Worm (Caenorhabditis elegans) whole organism, midembryonic: Measurements from ENCODE around the gene F57G12.1.

Experiments used
- T22C8.4 ChIP-seq: fragments of 200-800 bp; sonication (Bioruptor generic); IDR thresholded peaks from 2 replicates; pipeline ENCODE4 v1.3.6; 2022; ENCODE audit warnings: missing genetic modification characterization, missing compliant biosample characterization
- cog-1 ChIP-seq: sonication (generic microtip); optimal IDR thresholded peaks from 2 replicates; lab custom pipeline; 2016; ENCODE audit warnings: missing genetic modification characterization, missing compliant biosample characterization
- flt-1 ChIP-seq: fragments of 200-800 bp; sonication (Bioruptor generic); IDR thresholded peaks from 2 replicates; pipeline ENCODE4 v1.3.6; 2022; ENCODE audit warnings: missing genetic modification characterization, missing compliant biosample characterization
- klf-2 ChIP-seq: fragments of 200-800 bp; sonication (Bioruptor generic); conservative IDR thresholded peaks from 2 replicates; pipeline ENCODE4 v1.3.6; 2022; ENCODE audit warnings: missing genetic modification reagents, missing genetic modification characterization, missing compliant biosample characterization
- med-1 ChIP-seq: sonication (generic microtip); optimal IDR thresholded peaks from 2 replicates; lab custom pipeline; 2017; ENCODE audit warnings: missing genetic modification characterization, mild to moderate bottlenecking, missing compliant biosample characterization, antibody characterized with exemption, missing genetic modification reagents; ENCODE audit not compliant: insufficient read depth
- ref-1 ChIP-seq: fragments of 200-800 bp; sonication (Bioruptor generic); conservative IDR thresholded peaks from 2 replicates; pipeline ENCODE4 v1.3.6; 2022; ENCODE audit warnings: missing genetic modification reagents, missing genetic modification characterization, missing compliant biosample characterization
- tab-1 ChIP-seq: fragments of 200-800 bp; sonication (Bioruptor generic); IDR thresholded peaks from 2 replicates; pipeline ENCODE4 v1.3.6; 2022; ENCODE audit warnings: missing genetic modification characterization, missing compliant biosample characterization
- ztf-23 ChIP-seq: fragments of 200-800 bp; sonication (Bioruptor generic); IDR thresholded peaks from 2 replicates; pipeline ENCODE4 v1.3.6; 2022; ENCODE audit warnings: missing genetic modification reagents, missing genetic modification characterization, missing compliant biosample characterization
- ztf-29 ChIP-seq: fragments of 200-800 bp; sonication (Bioruptor generic); IDR thresholded peaks from 2 replicates; pipeline ENCODE4 v1.3.6; 2022; ENCODE audit warnings: missing genetic modification reagents, missing genetic modification characterization, missing compliant biosample characterization

F57G12.1 gene

DNA sequence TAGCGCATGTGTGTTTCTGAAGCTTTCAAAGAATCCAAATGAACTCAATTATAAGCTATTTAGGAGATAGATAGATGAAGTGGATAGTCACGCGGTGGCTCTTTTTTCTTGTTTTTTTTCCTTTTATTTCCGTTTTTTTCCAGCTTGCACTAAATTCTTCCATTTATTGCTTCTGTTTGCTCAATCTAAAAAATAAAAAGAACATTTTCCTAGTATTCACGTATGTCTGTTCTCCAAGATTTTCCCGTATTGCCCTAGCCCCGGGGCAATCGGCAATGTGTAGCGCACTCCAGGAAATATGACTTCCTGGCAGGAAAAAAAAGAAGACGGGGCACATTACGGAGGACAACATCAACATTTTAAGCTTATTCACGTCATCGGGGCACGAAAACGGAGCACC is 30.4 kb upstream of the F57G12.1 start:
- no peak for TF ChIP-seq klf-2 (GFP tag; lab: Robert Waterston, UW)
- no peak for TF ChIP-seq cog-1 (tag; lab: Kevin White, UChicago)
- TF ChIP-seq tab-1 (GFP tag; lab: Robert Waterston, UW): no peak
- no peak for TF ChIP-seq flt-1
- TF ChIP-seq med-1 (GFP tag; lab: Kevin White, UChicago): no peak
- TF ChIP-seq ztf-23 (GFP tag; lab: Robert Waterston, UW): no peak
- no peak for TF ChIP-seq T22C8.4
- TF ChIP-seq ztf-29: no peak
- TF ChIP-seq ref-1 (GFP tag; lab: Robert Waterston, UW): no peak

DNA sequence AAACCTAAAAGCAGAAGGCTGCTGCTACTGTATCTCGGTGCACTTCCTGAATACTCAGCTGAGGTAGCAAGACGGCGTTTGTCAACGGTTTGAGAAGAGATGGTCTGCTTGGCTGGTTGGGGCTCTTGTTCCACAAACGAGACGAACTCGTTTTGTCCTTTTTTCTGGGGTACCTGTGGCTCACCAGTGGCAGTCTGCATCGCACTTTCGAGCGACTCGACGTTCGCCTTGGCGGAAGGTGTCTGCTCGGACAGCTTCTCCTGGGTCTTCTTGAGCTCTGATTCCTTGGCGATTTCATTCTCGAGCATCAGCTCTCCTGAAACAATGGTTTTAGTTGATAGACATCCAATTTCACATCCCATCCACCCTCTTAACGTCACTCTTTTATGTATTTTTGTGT is 30.0 kb upstream of the F57G12.1 start:
- TF ChIP-seq cog-1 (tag; lab: Kevin White, UChicago) (no peak), med-1 (GFP tag; lab: Kevin White, UChicago) (no peak), klf-2 (GFP tag; lab: Robert Waterston, UW) (no peak), ref-1 (GFP tag; lab: Robert Waterston, UW) (no peak), T22C8.4 (no peak)

DNA sequence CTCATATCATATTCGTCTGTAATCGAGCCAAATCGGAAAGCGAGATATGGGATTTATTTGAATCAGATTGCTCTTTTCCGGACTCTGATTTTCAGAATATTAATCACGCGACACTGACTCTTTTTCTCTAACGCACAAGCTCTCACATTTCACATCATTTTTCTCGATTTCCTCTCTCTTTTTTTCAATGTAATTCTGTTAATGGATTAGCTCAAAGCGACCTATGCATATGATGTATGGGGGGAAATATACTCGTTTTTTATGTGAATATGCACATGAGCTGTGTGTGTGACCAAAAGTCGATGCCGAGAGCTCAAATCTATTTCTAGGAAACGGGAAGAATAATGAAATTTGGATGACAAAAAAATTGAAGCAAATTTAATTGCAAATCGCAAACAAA is 29.1 kb upstream of the F57G12.1 start:
- TF ChIP-seq cog-1 (tag; lab: Kevin White, UChicago): no peak
- TF ChIP-seq flt-1: no peak

DNA sequence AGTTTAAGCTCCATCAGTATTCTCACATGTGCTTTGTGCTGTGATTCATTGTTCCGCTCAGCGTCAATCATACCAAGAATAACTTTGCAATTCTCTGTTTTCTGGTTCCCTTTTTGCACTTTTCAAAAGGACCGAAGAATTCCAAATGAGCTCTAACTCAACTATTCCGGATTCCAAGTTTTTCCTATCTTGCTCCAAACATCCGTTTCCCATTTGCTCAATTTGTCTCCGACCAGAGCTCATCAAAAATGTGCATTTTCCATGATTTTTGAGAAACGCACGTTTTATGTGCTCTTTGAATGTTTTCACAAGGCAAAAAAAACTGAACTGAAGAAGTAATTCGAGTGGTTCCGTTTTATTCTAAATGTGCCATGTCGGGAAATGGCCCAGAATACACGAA is 26.8 kb upstream of the F57G12.1 start:
- TF ChIP-seq ref-1 (GFP tag; lab: Robert Waterston, UW) (no peak), ztf-29 (no peak), klf-2 (GFP tag; lab: Robert Waterston, UW) (no peak), tab-1 (GFP tag; lab: Robert Waterston, UW) (no peak), med-1 (GFP tag; lab: Kevin White, UChicago) (no peak), cog-1 (tag; lab: Kevin White, UChicago) (no peak), flt-1 (no peak), ztf-23 (GFP tag; lab: Robert Waterston, UW) (no peak), T22C8.4 (no peak)

DNA sequence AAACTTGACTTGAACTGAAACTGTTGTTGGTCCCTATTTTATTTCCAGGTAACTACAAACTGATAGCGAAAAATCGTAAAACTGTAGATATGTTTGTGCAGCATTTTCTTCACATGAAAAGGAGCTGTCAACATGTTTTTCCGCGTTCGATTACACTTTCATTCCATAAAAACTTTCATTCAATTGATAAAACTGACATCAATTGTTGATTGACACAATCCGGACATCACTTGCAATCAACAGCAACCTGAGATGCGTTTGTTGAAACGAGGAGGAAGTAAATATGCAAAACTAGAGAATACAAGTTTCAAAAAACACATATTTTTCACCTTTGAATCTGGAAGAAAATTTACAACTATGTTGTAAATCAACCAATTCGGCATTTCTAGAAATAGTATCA is 25.9 kb upstream of the F57G12.1 start:
- no peak for TF ChIP-seq ref-1 (GFP tag; lab: Robert Waterston, UW)
- no peak for TF ChIP-seq ztf-23 (GFP tag; lab: Robert Waterston, UW)
- no peak for TF ChIP-seq flt-1
- no peak for TF ChIP-seq klf-2 (GFP tag; lab: Robert Waterston, UW)
- TF ChIP-seq cog-1 (tag; lab: Kevin White, UChicago): no peak
- no peak for TF ChIP-seq T22C8.4
- TF ChIP-seq tab-1 (GFP tag; lab: Robert Waterston, UW): no peak
- TF ChIP-seq ztf-29: no peak
- TF ChIP-seq med-1 (GFP tag; lab: Kevin White, UChicago): no peak

DNA sequence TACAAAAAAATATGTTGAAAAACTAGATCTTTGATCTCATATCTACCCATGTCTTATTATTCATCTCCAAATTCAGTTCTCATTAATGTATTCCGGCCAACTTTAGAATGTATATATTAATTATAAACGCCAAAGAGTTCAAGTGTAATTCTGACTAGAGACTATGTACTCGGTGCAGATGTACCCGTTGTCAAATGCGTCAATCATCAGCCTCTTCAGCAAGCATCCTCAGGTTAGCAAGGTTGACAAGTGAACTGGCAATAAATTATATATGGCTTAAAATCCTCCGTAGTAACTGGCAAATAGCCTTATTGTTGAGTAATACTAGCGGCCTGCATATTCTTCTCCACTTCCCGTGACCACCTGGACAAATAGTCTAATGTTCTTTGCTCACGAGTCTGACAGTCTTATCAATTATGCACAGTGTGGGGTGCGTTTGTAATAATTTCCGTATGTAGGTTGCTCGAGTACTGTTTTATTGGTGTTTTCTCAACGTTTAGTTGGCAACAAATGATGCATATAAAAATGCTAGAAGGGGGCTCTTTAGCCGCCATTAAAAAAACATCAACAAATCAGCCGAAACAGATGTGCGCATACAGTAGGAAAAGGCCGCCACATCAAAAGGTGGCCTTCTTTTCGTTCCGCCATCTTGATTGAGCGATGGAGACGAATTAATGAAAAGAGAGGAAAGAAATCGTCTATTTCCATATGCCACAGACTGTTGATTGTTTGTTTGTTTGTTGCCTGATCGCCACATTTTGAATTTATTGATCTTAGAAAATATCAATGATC is 17.0 kb upstream of the F57G12.1 start:
- TF ChIP-seq klf-2 (GFP tag; lab: Robert Waterston, UW): no peak
- no peak for TF ChIP-seq tab-1 (GFP tag; lab: Robert Waterston, UW)
- no peak for TF ChIP-seq ztf-23 (GFP tag; lab: Robert Waterston, UW)
- no peak for TF ChIP-seq T22C8.4
- TF ChIP-seq flt-1: no peak
- no peak for TF ChIP-seq cog-1 (tag; lab: Kevin White, UChicago)
- no peak for TF ChIP-seq ref-1 (GFP tag; lab: Robert Waterston, UW)
- no peak for TF ChIP-seq ztf-29
- no peak for TF ChIP-seq med-1 (GFP tag; lab: Kevin White, UChicago)

DNA sequence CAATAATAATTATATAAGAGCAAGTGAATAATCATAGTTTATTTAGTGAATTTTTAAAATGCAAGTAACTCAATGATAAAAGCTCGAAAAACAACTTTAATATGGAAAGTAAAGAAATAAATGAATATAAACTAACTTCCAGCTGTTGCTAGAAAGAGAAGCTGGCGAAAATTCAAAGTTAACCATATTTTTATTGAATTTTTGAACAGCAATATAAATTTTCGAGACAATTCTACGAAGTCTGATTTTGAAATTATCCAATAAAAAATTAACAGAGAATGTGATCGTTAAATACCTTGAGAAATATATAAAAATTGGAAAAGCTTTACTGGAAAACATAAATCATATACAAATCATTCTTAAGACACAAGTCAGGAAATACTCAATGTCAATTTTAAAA is 15.1 kb upstream of the F57G12.1 start:
- no peak for TF ChIP-seq klf-2 (GFP tag; lab: Robert Waterston, UW)
- no peak for TF ChIP-seq T22C8.4
- TF ChIP-seq tab-1 (GFP tag; lab: Robert Waterston, UW): no peak
- no peak for TF ChIP-seq ztf-23 (GFP tag; lab: Robert Waterston, UW)
- TF ChIP-seq ref-1 (GFP tag; lab: Robert Waterston, UW): no peak
- TF ChIP-seq cog-1 (tag; lab: Kevin White, UChicago): no peak
- no peak for TF ChIP-seq med-1 (GFP tag; lab: Kevin White, UChicago)
- no peak for TF ChIP-seq ztf-29
- no peak for TF ChIP-seq flt-1

DNA sequence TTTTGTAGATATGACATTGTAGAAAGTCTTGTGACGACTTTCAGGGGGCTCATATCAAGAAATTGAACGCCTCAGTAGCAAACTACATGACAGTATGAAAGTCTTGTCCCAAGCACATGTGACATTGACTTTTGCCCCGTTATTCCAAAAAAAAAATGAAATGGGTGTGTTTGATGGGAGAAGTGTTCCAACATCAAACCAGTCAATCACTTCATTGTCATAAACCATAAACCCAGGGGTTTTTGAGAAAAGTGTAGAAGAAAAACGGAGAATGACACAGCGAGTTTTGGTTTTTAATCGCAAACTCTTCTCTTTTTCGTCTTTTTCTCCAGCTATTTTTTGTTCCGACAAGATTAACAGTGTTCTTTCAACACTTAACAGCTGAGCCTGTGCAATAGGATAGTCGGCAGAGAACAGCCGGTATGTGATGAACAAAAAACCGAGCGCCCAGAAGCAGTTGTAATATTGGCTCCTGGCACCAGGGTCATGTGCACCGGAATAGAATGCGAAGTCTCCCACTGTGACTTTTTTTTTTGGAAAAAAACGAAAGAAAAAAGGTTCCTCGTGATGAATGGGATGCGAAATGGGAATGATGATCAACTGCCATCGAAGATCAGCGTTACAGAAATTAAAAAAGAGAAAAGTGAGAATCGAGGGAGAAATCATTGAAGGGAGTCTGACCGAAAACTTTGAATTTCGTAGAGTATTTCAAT is 14.5 kb upstream of the F57G12.1 start:
- TF ChIP-seq tab-1 (GFP tag; lab: Robert Waterston, UW): no peak

DNA sequence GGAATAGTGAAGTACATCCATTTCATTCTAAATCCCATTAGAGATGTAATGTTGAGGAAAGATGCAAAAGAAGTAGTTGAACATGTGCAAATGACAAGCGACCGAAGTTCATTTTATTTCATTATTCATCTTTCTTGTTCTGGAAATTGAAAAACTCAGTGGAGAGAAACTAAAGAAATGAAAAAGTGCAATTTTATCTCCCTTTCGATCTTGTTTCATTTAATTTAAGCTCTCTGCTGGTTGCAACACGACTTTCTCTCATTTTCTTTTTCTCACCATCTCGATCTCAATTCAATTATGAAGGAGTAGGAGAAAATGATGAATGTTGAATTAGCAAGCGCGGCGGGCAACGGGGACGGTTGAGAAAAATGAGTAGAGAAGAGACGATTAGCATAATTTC is 12.9 kb upstream of the F57G12.1 start:
- TF ChIP-seq tab-1 (GFP tag; lab: Robert Waterston, UW): no peak
- TF ChIP-seq flt-1: no peak
- TF ChIP-seq klf-2 (GFP tag; lab: Robert Waterston, UW): no peak
- TF ChIP-seq ztf-23 (GFP tag; lab: Robert Waterston, UW): no peak
- TF ChIP-seq med-1 (GFP tag; lab: Kevin White, UChicago): no peak
- no peak for TF ChIP-seq T22C8.4
- TF ChIP-seq ztf-29: no peak
- TF ChIP-seq ref-1 (GFP tag; lab: Robert Waterston, UW): no peak
- TF ChIP-seq cog-1 (tag; lab: Kevin White, UChicago): no peak
